Worm (Caenorhabditis elegans) whole organism, late embryonic: Measurements from ENCODE around the gene com-1.

Source experiments
- C08G9.2 ChIP-seq: sonication (generic microtip); optimal IDR thresholded peaks from 2 replicates; lab custom pipeline; 2016; ENCODE audit warnings: mild to moderate bottlenecking, missing genetic modification characterization, moderate library complexity, missing compliant biosample characterization
- K02D7.2 ChIP-seq: sonication (generic microtip); optimal IDR thresholded peaks from 2 replicates; lab custom pipeline; 2017; ENCODE audit warnings: mild to moderate bottlenecking, missing genetic modification characterization, missing compliant biosample characterization
- K09A11.1 ChIP-seq: sonication (generic microtip); optimal IDR thresholded peaks from 2 replicates; lab custom pipeline; 2017; ENCODE audit warnings: antibody characterized with exemption, mild to moderate bottlenecking, missing genetic modification characterization, missing compliant biosample characterization; ENCODE audit not compliant: insufficient read depth
- T23F11.4 ChIP-seq: fragments of 200-800 bp; sonication (Bioruptor generic); optimal IDR thresholded peaks from 2 replicates; lab custom pipeline; 2018; ENCODE audit warnings: mild to moderate bottlenecking, missing genetic modification characterization, missing compliant biosample characterization
- ahr-1 ChIP-seq: sonication (generic microtip); optimal IDR thresholded peaks from 2 replicates; lab custom pipeline; 2016; ENCODE audit warnings: missing genetic modification characterization, missing compliant biosample characterization
- ceh-14 ChIP-seq: sonication (generic microtip); optimal IDR thresholded peaks from 2 replicates; lab custom pipeline; 2016; ENCODE audit warnings: missing genotype, missing genetic modification characterization, missing compliant biosample characterization
- ceh-22 ChIP-seq: sonication (generic microtip); optimal IDR thresholded peaks from 2 replicates; lab custom pipeline; 2017; ENCODE audit warnings: missing biosample characterization, missing genetic modification characterization
- ceh-24 ChIP-seq: sonication (generic microtip); optimal IDR thresholded peaks from 2 replicates; lab custom pipeline; 2016; ENCODE audit warnings: mild to moderate bottlenecking, missing genetic modification characterization, missing compliant biosample characterization
- ceh-30 ChIP-seq: fragments of 150-350 bp; optimal IDR thresholded peaks from 2 replicates; lab custom pipeline; 2014; ENCODE audit warnings: missing biosample characterization, missing genetic modification characterization
- ceh-34 ChIP-seq: sonication (generic microtip); optimal IDR thresholded peaks from 2 replicates; lab custom pipeline; 2016; ENCODE audit warnings: mild to moderate bottlenecking, missing genetic modification characterization, missing compliant biosample characterization
- ceh-48 ChIP-seq: sonication (generic microtip); optimal IDR thresholded peaks from 2 replicates; lab custom pipeline; 2016; ENCODE audit warnings: missing genetic modification characterization, inconsistent platforms, missing compliant biosample characterization
- ceh-6 ChIP-seq: fragments of 200-800 bp; sonication (Bioruptor generic); optimal IDR thresholded peaks from 2 replicates; lab custom pipeline; 2018; ENCODE audit warnings: mild to moderate bottlenecking, missing genetic modification characterization, missing compliant biosample characterization
- dmd-4 ChIP-seq: sonication (generic microtip); optimal IDR thresholded peaks from 2 replicates; lab custom pipeline; 2016; ENCODE audit warnings: borderline replicate concordance, missing genetic modification characterization, missing compliant biosample characterization
- eyg-1 ChIP-seq: sonication (generic microtip); optimal IDR thresholded peaks from 2 replicates; lab custom pipeline; 2016; ENCODE audit warnings: missing genotype, missing genetic modification characterization, missing compliant biosample characterization
- fkh-6 ChIP-seq: sonication (generic microtip); optimal IDR thresholded peaks from 2 replicates; lab custom pipeline; 2016; ENCODE audit warnings: missing genetic modification characterization, missing compliant biosample characterization
- gmeb-2 ChIP-seq: sonication (generic microtip); optimal IDR thresholded peaks from 2 replicates; lab custom pipeline; 2016; ENCODE audit warnings: missing genetic modification characterization, inconsistent platforms, missing compliant biosample characterization
- hlh-15 ChIP-seq: sonication (generic microtip); optimal IDR thresholded peaks from 2 replicates; lab custom pipeline; 2016; ENCODE audit warnings: missing genetic modification characterization, missing compliant biosample characterization
- hlh-6 ChIP-seq: sonication (generic microtip); optimal IDR thresholded peaks from 2 replicates; lab custom pipeline; 2016; ENCODE audit warnings: missing genotype, missing genetic modification characterization, missing compliant biosample characterization
- hlh-8 ChIP-seq: sonication (generic microtip); optimal IDR thresholded peaks from 2 replicates; lab custom pipeline; 2016; ENCODE audit warnings: missing genotype, missing genetic modification characterization, missing compliant biosample characterization
- lim-6 ChIP-seq: sonication (generic microtip); optimal IDR thresholded peaks from 2 replicates; lab custom pipeline; 2016; ENCODE audit warnings: missing genetic modification characterization, missing compliant biosample characterization
- lin-11 ChIP-seq: fragments of 200-800 bp; sonication (Bioruptor generic); optimal IDR thresholded peaks from 2 replicates; lab custom pipeline; 2018; ENCODE audit warnings: mild to moderate bottlenecking, missing genetic modification characterization, missing compliant biosample characterization
- nhr-11 ChIP-seq: fragments of 150-350 bp; optimal IDR thresholded peaks from 2 replicates; lab custom pipeline; 2014; ENCODE audit warnings: missing biosample characterization, missing genetic modification characterization
- nhr-232 ChIP-seq: sonication (generic microtip); optimal IDR thresholded peaks from 2 replicates; lab custom pipeline; 2016; ENCODE audit warnings: missing genetic modification characterization, missing compliant biosample characterization
- npax-4 ChIP-seq: sonication (generic microtip); optimal IDR thresholded peaks from 2 replicates; lab custom pipeline; 2016; ENCODE audit warnings: missing genetic modification characterization, missing compliant biosample characterization
- odd-2 ChIP-seq: sonication (generic microtip); optimal IDR thresholded peaks from 2 replicates; lab custom pipeline; 2017; ENCODE audit warnings: antibody characterized with exemption, mild to moderate bottlenecking, missing genetic modification characterization, missing compliant biosample characterization
- pat-9 ChIP-seq: fragments of 200-800 bp; sonication (Bioruptor generic); optimal IDR thresholded peaks from 2 replicates; lab custom pipeline; 2018; ENCODE audit warnings: mild to moderate bottlenecking, missing genetic modification characterization, moderate library complexity, missing compliant biosample characterization
- pax-1 ChIP-seq: fragments of 150-350 bp; optimal IDR thresholded peaks from 2 replicates; lab custom pipeline; 2014; ENCODE audit warnings: missing biosample characterization, missing genetic modification characterization
- pha-2 ChIP-seq: sonication (generic microtip); optimal IDR thresholded peaks from 2 replicates; lab custom pipeline; 2017; ENCODE audit warnings: mild to moderate bottlenecking, missing genetic modification characterization, missing compliant biosample characterization
- pros-1 ChIP-seq: fragments of 150-350 bp; optimal IDR thresholded peaks from 2 replicates; lab custom pipeline; 2014; ENCODE audit warnings: missing biosample characterization, missing genetic modification reagents, missing genetic modification characterization
- ref-2 ChIP-seq: sonication (generic microtip); optimal IDR thresholded peaks from 2 replicates; lab custom pipeline; 2016; ENCODE audit warnings: missing genetic modification characterization, missing compliant biosample characterization
- rnt-1 ChIP-seq: sonication (generic microtip); optimal IDR thresholded peaks from 2 replicates; lab custom pipeline; 2016; ENCODE audit warnings: missing genetic modification characterization, missing compliant biosample characterization
- sdc-2 ChIP-seq: sonication (generic microtip); optimal IDR thresholded peaks from 2 replicates; lab custom pipeline; 2016; ENCODE audit warnings: missing genotype, missing genetic modification characterization, missing compliant biosample characterization
- sox-2 ChIP-seq: fragments of 200-800 bp; sonication (Bioruptor generic); IDR thresholded peaks from 2 replicates; pipeline ENCODE4 v1.3.6; 2022; ENCODE audit warnings: missing genetic modification reagents, missing genetic modification characterization, missing compliant biosample characterization
- sox-4 ChIP-seq: sonication (generic microtip); optimal IDR thresholded peaks from 2 replicates; lab custom pipeline; 2017; ENCODE audit warnings: mild to moderate bottlenecking, missing genetic modification characterization, inconsistent platforms, missing compliant biosample characterization
- syd-9 ChIP-seq: sonication (generic microtip); optimal IDR thresholded peaks from 2 replicates; lab custom pipeline; 2016; ENCODE audit warnings: mild to moderate bottlenecking, missing genetic modification characterization, moderate library complexity, missing compliant biosample characterization
- tbx-2 ChIP-seq: sonication (generic microtip); optimal IDR thresholded peaks from 2 replicates; lab custom pipeline; 2016; ENCODE audit warnings: missing genetic modification characterization, missing compliant biosample characterization
- tbx-7 ChIP-seq: sonication (generic microtip); optimal IDR thresholded peaks from 2 replicates; lab custom pipeline; 2016; ENCODE audit warnings: missing genotype, missing genetic modification characterization, missing compliant biosample characterization
- ttx-3 ChIP-seq: sonication (generic microtip); optimal IDR thresholded peaks from 2 replicates; lab custom pipeline; 2016; ENCODE audit warnings: missing genetic modification reagents, missing genetic modification characterization, missing compliant biosample characterization
- unc-86 ChIP-seq: sonication (generic microtip); optimal IDR thresholded peaks from 2 replicates; lab custom pipeline; 2016; ENCODE audit warnings: missing genetic modification characterization, missing compliant biosample characterization
- zip-5 ChIP-seq: sonication (generic microtip); optimal IDR thresholded peaks from 2 replicates; lab custom pipeline; 2016; ENCODE audit warnings: missing genetic modification characterization, missing compliant biosample characterization
- ztf-16 ChIP-seq: sonication (generic microtip); optimal IDR thresholded peaks from 2 replicates; lab custom pipeline; 2017; ENCODE audit warnings: missing genetic modification characterization, missing compliant biosample characterization

Gene com-1

ce11 chrIII:10875132-10875531, 21.0 kb upstream of the com-1 start, which contains the start of gene C44B9.2:
TSS of gene C44B9.2 (plus strand) at chrIII:10875432.
- no peak for TF ChIP-seq lim-6 (tag; lab: Kevin White, UChicago)
- no peak for TF ChIP-seq hlh-6
- TF ChIP-seq ttx-3 (tag; lab: Kevin White, UChicago) = no peak
- no peak for TF ChIP-seq gmeb-2 (tag; lab: Kevin White, UChicago)
- TF ChIP-seq ceh-30 (tag; lab: Kevin White, UChicago) = no peak
- TF ChIP-seq K09A11.1 = no peak
- TF ChIP-seq nhr-232 (tag; lab: Kevin White, UChicago) = no peak
- TF ChIP-seq rnt-1 (tag; lab: Kevin White, UChicago) = no peak
- no peak for TF ChIP-seq npax-4
- no peak for TF ChIP-seq C08G9.2 (tag; lab: Kevin White, UChicago)
- no peak for TF ChIP-seq nhr-11 (tag; lab: Kevin White, UChicago)
- no peak for TF ChIP-seq pros-1 (tag; lab: Kevin White, UChicago)
- no peak for TF ChIP-seq zip-5 (tag; lab: Kevin White, UChicago)
- TF ChIP-seq, all 69 proteins: peak for 0

ce11 chrIII:10877542-10877941, 18.6 kb upstream of the com-1 start:
- TF ChIP-seq fkh-6 (no peak), pat-9 (tag; lab: Kevin White, UChicago) (no peak), dmd-4 (tag; lab: Kevin White, UChicago) (no peak), ztf-16 (tag; lab: Kevin White, UChicago) (no peak), K02D7.2 (tag; lab: Kevin White, UChicago) (no peak), sox-2 (GFP tag; lab: Robert Waterston, UW) (no peak), ceh-22 (tag; lab: Kevin White, UChicago) (no peak), syd-9 (tag; lab: Kevin White, UChicago) (no peak), tbx-2 (tag; lab: Kevin White, UChicago) (no peak), eyg-1 (tag; lab: Kevin White, UChicago) (no peak), npax-4 (no peak), ceh-14 (tag; lab: Kevin White, UChicago) (no peak), ceh-24 (tag; lab: Kevin White, UChicago) (no peak), pax-1 (no peak), lim-6 (tag; lab: Kevin White, UChicago) (no peak), sox-4 (tag; lab: Kevin White, UChicago) (no peak), hlh-6 (no peak)

- TF ChIP-seq unc-86 (no peak), pha-2 (tag; lab: Kevin White, UChicago) (no peak), odd-2 (tag; lab: Kevin White, UChicago) (no peak), dmd-4 (tag; lab: Kevin White, UChicago) (no peak), lin-11 (tag; lab: Kevin White, UChicago) (no peak), npax-4 (no peak), tbx-7 (no peak)
Observed at ce11 chrIII:10880083-10880482, 16.1 kb upstream of the com-1 start, which contains the start of gene C44B9.3. TSS of gene C44B9.3 (minus strand) at chrIII:10880183.

- TF ChIP-seq pha-2 (tag; lab: Kevin White, UChicago) = no peak
- TF ChIP-seq ceh-48 (tag; lab: Kevin White, UChicago) = no peak
- TF ChIP-seq pax-1 = no peak
- TF ChIP-seq npax-4 = no peak
- no peak for TF ChIP-seq T23F11.4 (GFP tag; lab: Kevin White, UChicago)
- no peak for TF ChIP-seq eyg-1 (tag; lab: Kevin White, UChicago)
- TF ChIP-seq hlh-8 = no peak
- TF ChIP-seq hlh-15 (tag; lab: Kevin White, UChicago) = no peak
- TF ChIP-seq sdc-2 (tag; lab: Kevin White, UChicago) = no peak
- no peak for TF ChIP-seq ceh-34 (tag; lab: Kevin White, UChicago)
- no peak for TF ChIP-seq ceh-14 (tag; lab: Kevin White, UChicago)
- TF ChIP-seq ceh-6 (GFP tag; lab: Kevin White, UChicago) = no peak
- no peak for TF ChIP-seq pat-9 (tag; lab: Kevin White, UChicago)
- TF ChIP-seq ahr-1 (tag; lab: Kevin White, UChicago) = no peak
- no peak for TF ChIP-seq sox-4 (tag; lab: Kevin White, UChicago)
- no peak for TF ChIP-seq ref-2 (tag; lab: Kevin White, UChicago)
- TF ChIP-seq tbx-2 (tag; lab: Kevin White, UChicago) = no peak
Observed at ce11 chrIII:10881462-10881861, 14.7 kb upstream of the com-1 start, which contains the start of gene athp-1. TSS of gene athp-1 (plus strand) at chrIII:10881766.
